Worm (Caenorhabditis elegans) whole organism, mixed stage, embryonic: ENCODE results near the gene vkmt-1.

Experiments used
- drap-1 ChIP-seq: fragments of 200-800 bp; sonication (Bioruptor generic); optimal IDR thresholded peaks from 3 replicates; lab custom pipeline; 2018; ENCODE audit warnings: mild to moderate bottlenecking, missing genetic modification characterization, missing compliant biosample characterization
- lin-13 ChIP-seq: fragments of 150-350 bp; optimal IDR thresholded peaks from 2 replicates; lab custom pipeline; 2014; ENCODE audit warnings: missing biosample characterization, missing genetic modification characterization
- nhr-237 ChIP-seq: fragments of 150-350 bp; optimal IDR thresholded peaks from 2 replicates; lab custom pipeline; 2014; ENCODE audit warnings: missing biosample characterization, missing genetic modification characterization
- snpc-4 ChIP-seq: fragments of 150-350 bp; optimal IDR thresholded peaks from 2 replicates; lab custom pipeline; 2014; ENCODE audit warnings: missing biosample characterization, missing genetic modification characterization

DNA sequence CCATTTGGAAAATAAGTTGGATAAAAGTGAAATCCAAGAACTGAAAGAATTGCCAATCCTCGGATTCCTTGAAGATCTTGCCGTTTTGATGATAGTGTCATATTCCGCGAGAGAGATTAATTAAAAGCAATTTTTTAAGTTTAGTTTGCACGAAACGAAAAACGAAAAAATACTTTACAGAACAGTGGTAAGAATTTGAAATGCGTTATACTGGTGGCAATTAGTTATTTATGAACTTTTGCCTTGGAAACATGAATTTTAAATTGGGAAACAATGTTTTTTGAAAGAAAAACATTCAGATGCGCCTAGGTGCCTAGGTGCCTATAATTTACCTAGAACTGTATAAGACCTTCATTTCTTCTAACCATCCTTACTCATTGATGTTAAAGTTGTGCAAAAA, 29.2 kb downstream of the vkmt-1 start, which contains the start of gene oac-57:
- TF ChIP-seq lin-13 (tag; lab: Kevin White, UChicago) (no peak), nhr-237 (tag; lab: Kevin White, UChicago) (no peak), drap-1 (GFP tag; lab: Kevin White, UChicago) (no peak), snpc-4 (tag; lab: Kevin White, UChicago) (no peak)
